Fruit fly (Drosophila melanogaster) whole organism, embryonic: ENCODE measurements around the gene CG15435.

Experiments used
- CG4617 ChIP-seq: fragments of 200-800 bp; sonication (Bioruptor generic); optimal IDR thresholded peaks from 3 replicates; lab custom pipeline; 2016; ENCODE audit warnings: missing biosample characterization, missing genetic modification characterization, borderline replicate concordance
- CG8388 ChIP-seq: fragments of 200-800 bp; sonication (Bioruptor generic); optimal IDR thresholded peaks from 2 replicates; lab custom pipeline; 2019; ENCODE audit warnings: missing biosample characterization, mild to moderate bottlenecking, missing genetic modification characterization, moderate library complexity
- da ChIP-seq: fragments of 200-800 bp; sonication (Bioruptor generic); optimal IDR thresholded peaks from 2 replicates; lab custom pipeline; 2016; ENCODE audit warnings: missing biosample characterization, missing genetic modification characterization

- TF ChIP-seq CG4617 (GFP tag; lab: Kevin White, UChicago), result no peak
- no peak for TF ChIP-seq da (GFP tag; lab: Kevin White, UChicago)
- no peak for TF ChIP-seq CG8388
Observed at dm6 chr2L:4433608-4434007, 25.9 kb upstream of the CG15435 start, which contains the start of the genes CG34177 and CG34178.
